Worm (Caenorhabditis elegans) whole organism, L4/young adult: Measurements from ENCODE around the gene snr-6.
"Not testable (repeated sequence)": the region's sequence is repeated elsewhere in the genome, so short reads cannot be mapped to it uniquely, and the experiment has no call there.

ENCODE experiments used
- W03F9.2 ChIP-seq: fragments of 150-350 bp; optimal IDR thresholded peaks from 2 replicates; lab custom pipeline; 2014; ENCODE audit warnings: missing biosample characterization, missing genetic modification characterization
- dao-5 ChIP-seq: sonication (generic microtip); optimal IDR thresholded peaks from 2 replicates; lab custom pipeline; 2016; ENCODE audit warnings: missing genotype, missing genetic modification characterization, moderate library complexity, missing compliant biosample characterization
- him-1 ChIP-seq: sonication (generic microtip); optimal IDR thresholded peaks from 2 replicates; lab custom pipeline; 2016; ENCODE audit warnings: missing genotype, missing genetic modification reagents, missing genetic modification characterization, missing compliant biosample characterization

snr-6 gene

ce11 chrIII:12414533-12414932 lies 14.9 kb downstream of the snr-6 start:
- TF ChIP-seq him-1 (tag; lab: Kevin White, UChicago) (no peak), dao-5 (tag; lab: Kevin White, UChicago) (no peak), W03F9.2 (tag; lab: Kevin White, UChicago) (no peak)

DNA sequence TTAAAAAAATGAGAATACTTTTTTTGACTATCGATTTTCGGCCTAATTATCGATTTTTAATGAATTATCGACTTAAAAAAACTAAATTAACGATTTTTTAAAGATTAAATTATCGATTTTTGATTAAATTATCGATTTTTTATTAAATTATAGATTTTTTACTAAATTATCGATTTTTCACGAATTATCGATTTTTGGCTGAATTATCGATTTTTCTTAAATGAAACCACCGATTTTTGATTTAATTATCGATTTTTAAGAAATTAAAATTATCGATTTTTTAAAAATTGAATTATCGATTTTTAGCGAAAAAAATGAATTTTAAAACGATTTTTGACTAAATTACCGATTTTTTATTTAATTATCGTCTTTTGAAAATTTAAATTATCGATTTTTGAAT lies 17.8 kb downstream of the snr-6 start:
- no peak for TF ChIP-seq him-1 (tag; lab: Kevin White, UChicago)
- TF ChIP-seq dao-5 (tag; lab: Kevin White, UChicago): no peak
- TF ChIP-seq W03F9.2 (tag; lab: Kevin White, UChicago): no peak

DNA sequence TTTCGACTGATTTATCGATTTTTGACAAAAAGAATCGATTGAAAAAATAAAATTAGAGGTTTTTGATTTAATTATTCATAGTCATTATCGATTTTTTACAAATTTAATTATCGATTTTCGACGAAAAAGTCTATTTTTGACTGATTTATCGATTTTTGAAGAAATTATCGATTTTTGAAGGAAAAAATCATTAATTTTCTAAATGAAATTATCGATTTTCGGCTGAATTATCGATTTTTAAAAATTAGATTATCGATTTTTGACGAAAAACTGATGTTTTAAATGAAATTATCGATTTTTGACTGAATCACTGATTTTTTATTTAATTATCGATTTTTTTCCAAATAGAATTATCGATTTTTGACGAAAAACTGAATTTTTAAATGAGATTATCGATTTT lies 18.4 kb downstream of the snr-6 start:
- no peak for TF ChIP-seq W03F9.2 (tag; lab: Kevin White, UChicago)
- no peak for TF ChIP-seq him-1 (tag; lab: Kevin White, UChicago)
- no peak for TF ChIP-seq dao-5 (tag; lab: Kevin White, UChicago)

ce11 chrIII:12410304-12410703 lies 19.1 kb downstream of the snr-6 start:
- no peak for TF ChIP-seq dao-5 (tag; lab: Kevin White, UChicago)
- no peak for TF ChIP-seq him-1 (tag; lab: Kevin White, UChicago)
- TF ChIP-seq W03F9.2 (tag; lab: Kevin White, UChicago): no peak

DNA sequence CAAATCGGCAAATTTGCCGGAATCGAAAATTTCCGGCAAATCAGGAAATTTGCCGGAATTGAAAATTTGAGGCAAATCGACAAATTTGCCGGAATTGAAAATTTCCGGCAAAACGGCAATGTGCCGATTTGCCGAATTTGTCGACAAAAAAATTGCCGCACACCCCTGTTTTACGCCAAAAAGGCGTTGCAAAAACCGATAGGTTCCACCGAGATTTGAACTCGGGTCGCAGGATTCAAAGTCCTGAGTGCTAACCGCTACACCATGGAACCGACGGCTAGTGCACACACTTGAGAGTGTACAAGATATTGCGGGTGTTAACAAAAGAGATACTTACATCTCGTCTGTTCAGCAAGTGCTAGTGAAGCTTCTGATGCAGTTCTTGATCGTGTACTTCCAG lies 29.7 kb downstream of the snr-6 start:
- TF ChIP-seq dao-5 (tag; lab: Kevin White, UChicago): no peak
- TF ChIP-seq W03F9.2 (tag; lab: Kevin White, UChicago): no peak
- no peak for TF ChIP-seq him-1 (tag; lab: Kevin White, UChicago)

DNA sequence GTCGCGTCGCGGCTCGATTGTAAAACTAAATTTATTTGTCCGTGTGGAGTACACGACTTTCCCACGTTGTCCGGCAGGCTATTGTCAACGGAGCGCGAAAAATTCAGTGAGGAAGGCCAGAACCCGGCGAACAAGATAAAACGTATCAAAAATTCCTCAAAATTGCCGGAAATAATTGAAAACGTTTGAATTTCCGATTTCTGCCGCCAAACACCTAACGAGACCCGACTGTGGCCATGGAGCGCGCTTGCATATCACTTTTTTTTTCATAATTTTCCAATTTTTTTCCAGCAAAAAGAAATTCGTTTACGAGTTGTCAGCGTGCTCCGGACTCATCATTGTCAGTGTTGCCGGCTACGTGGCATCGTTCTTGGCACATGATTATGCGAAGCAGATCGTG lies 31.0 kb downstream of the snr-6 start:
- TF ChIP-seq him-1 (tag; lab: Kevin White, UChicago): no peak
- no peak for TF ChIP-seq W03F9.2 (tag; lab: Kevin White, UChicago)
- TF ChIP-seq dao-5 (tag; lab: Kevin White, UChicago): no peak

DNA sequence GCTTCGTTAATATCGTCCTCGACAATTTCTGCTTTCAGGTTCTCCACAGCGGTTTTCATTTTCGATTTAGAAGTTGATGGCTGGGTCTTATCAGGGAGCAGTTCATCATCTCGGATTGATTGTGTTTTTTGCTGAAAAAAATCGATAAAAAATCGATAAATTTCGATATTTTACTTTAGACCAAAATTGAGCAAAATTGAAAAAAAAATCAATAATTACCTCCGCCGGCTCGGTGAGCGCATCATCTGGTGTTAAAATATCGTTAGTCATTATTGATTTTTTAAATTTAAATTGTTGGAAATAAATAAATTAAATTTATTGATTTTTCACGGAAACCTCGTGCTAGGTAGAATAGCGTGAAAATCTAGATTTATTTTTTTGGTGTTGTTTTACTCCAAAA lies 34.3 kb downstream of the snr-6 start, which contains the start of gene Y49E10.10:
Gene Y49E10.10, plus strand, starts transcription at position 381 of the 400 bp plus-strand sequence.
- no peak for TF ChIP-seq dao-5 (tag; lab: Kevin White, UChicago)
- no peak for TF ChIP-seq W03F9.2 (tag; lab: Kevin White, UChicago)
- TF ChIP-seq him-1 (tag; lab: Kevin White, UChicago): no peak

DNA sequence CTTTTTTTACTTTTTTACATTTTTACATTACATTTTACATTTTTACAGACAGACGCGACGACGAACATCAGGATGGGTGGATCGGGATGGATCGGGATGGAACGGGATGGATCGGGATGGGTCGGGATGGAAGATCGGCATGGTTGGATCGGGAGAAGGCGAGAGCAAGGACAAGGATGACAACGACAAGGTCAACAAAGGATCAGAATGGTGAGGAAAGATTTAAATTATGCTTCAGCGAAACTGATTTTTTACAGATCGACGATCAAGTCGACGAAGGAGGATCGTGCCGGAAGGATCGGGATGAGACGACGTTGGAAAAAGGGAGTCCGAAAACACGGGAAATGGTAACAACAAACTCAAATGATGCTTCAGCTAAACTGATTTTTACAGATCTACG lies 41.3 kb downstream of the snr-6 start:
- TF ChIP-seq W03F9.2 (tag; lab: Kevin White, UChicago) (no peak), dao-5 (tag; lab: Kevin White, UChicago) (no peak), him-1 (tag; lab: Kevin White, UChicago) (no peak)

- not testable (repeated sequence) for TF ChIP-seq W03F9.2, dao-5, him-1 (tag; lab: Kevin White, UChicago)
Observed at ce11 chrIII:12386597-12386996, 42.8 kb downstream of the snr-6 start, which contains the start of gene Y49E10.30. Gene Y49E10.30, plus strand, starts transcription at chrIII:12386897.

ce11 chrIII:12383709-12384108 lies 45.7 kb downstream of the snr-6 start, which contains the start of gene Y49E10.4:
Gene Y49E10.4, minus strand, starts transcription at chrIII:12383809.
- not testable (repeated sequence) for TF ChIP-seq dao-5, him-1, W03F9.2 (tag; lab: Kevin White, UChicago)
